Worm (Caenorhabditis elegans) whole organism, L3 larva: ENCODE measurements around the gene dct-6.

Experiments
- ceh-28 ChIP-seq: fragments of 150-350 bp; optimal IDR thresholded peaks from 2 replicates; lab custom pipeline; 2014; ENCODE audit warnings: missing biosample characterization, missing genetic modification reagents, missing genetic modification characterization
- elt-2 ChIP-seq: sonication (generic microtip); optimal IDR thresholded peaks from 2 replicates; lab custom pipeline; 2016; ENCODE audit warnings: missing genetic modification reagents, mild to moderate bottlenecking, missing genetic modification characterization, missing compliant biosample characterization
- elt-3 ChIP-seq, 3 experiments: fragments of 150-350 bp in 1 of 3; sonication (generic microtip) in 2 of 3; optimal IDR thresholded peaks; 2 replicates in 2 of 3; 4 replicates in 1 of 3; lab custom pipeline; 2014 to 2017; ENCODE audit warnings: missing biosample characterization in 3 of 3, missing genetic modification characterization in 3 of 3
- fkh-10 ChIP-seq: sonication (generic microtip); optimal IDR thresholded peaks from 2 replicates; lab custom pipeline; 2017; ENCODE audit warnings: missing biosample characterization, missing genetic modification reagents, missing genetic modification characterization
- jun-1 ChIP-seq: fragments of 150-350 bp; optimal IDR thresholded peaks from 2 replicates; lab custom pipeline; 2014; ENCODE audit warnings: missing biosample characterization, missing genetic modification reagents, missing genetic modification characterization
- lin-15B ChIP-seq: fragments of 150-350 bp; optimal IDR thresholded peaks from 2 replicates; lab custom pipeline; 2014; ENCODE audit warnings: missing biosample characterization, missing genetic modification characterization
- mdl-1 ChIP-seq: fragments of 150-350 bp; optimal IDR thresholded peaks from 2 replicates; lab custom pipeline; 2014; ENCODE audit warnings: missing biosample characterization, missing genetic modification characterization
- unc-62 ChIP-seq: fragments of 150-350 bp; sonication (generic microtip); optimal IDR thresholded peaks from 4 replicates; lab custom pipeline; 2014; ENCODE audit warnings: missing biosample characterization, missing genetic modification reagents, missing genetic modification characterization

- TF ChIP-seq lin-15B (tag; lab: Kevin White, UChicago): no peak
- TF ChIP-seq elt-3 (tag; optimal IDR thresholded peaks at IDR 0.05; lab: Kevin White, UChicago): no peak
- TF ChIP-seq fkh-10: no peak
- no peak for TF ChIP-seq unc-62 (GFP tag; lab: Kevin White, UChicago)
- no peak for TF ChIP-seq jun-1 (tag; lab: Kevin White, UChicago)
- TF ChIP-seq mdl-1 (tag; lab: Kevin White, UChicago): no peak
- no peak for TF ChIP-seq ceh-28
- TF ChIP-seq elt-2 (tag; lab: Kevin White, UChicago): no peak
These were observed 4.7 kb upstream of the dct-6 start for ce11 chrIII:5961560-5961959.
